Fruit fly (Drosophila melanogaster) whole organism, wandering third instar larva: ENCODE measurements around the gene CG42537.

ENCODE experiments used
- Abd-B ChIP-seq: fragments of >200 bp; optimal IDR thresholded peaks from 2 replicates; lab custom pipeline; 2017; ENCODE audit warnings: missing biosample characterization, missing genetic modification characterization
- CG32264 ChIP-seq: fragments of 200-800 bp; sonication (Bioruptor generic); optimal IDR thresholded peaks from 2 replicates; lab custom pipeline; 2016; ENCODE audit warnings: missing biosample characterization, missing genetic modification characterization
- CG9705 ChIP-seq: fragments of 200-800 bp; sonication (Bioruptor generic); optimal IDR thresholded peaks from 2 replicates; lab custom pipeline; 2018; ENCODE audit warnings: missing biosample characterization, mild to moderate bottlenecking, missing genetic modification characterization
- CrebA ChIP-seq: fragments of 200-800 bp; sonication (Bioruptor generic); optimal IDR thresholded peaks from 2 replicates; lab custom pipeline; 2016; ENCODE audit warnings: missing biosample characterization, mild to moderate bottlenecking, missing genetic modification characterization, borderline replicate concordance
- Dfd ChIP-seq: fragments of >200 bp; optimal IDR thresholded peaks from 2 replicates; lab custom pipeline; 2017; ENCODE audit warnings: missing biosample characterization, missing genetic modification characterization
- Dif ChIP-seq: fragments of 200-275, 200-300 bp; sonication (Bioruptor generic); optimal IDR thresholded peaks from 2 replicates; lab custom pipeline; 2018; ENCODE audit warnings: missing biosample characterization, missing genetic modification characterization; ENCODE audit not compliant: partially characterized antibody
- GATAd ChIP-seq: sonication (Bioruptor generic); optimal IDR thresholded peaks from 2 replicates; lab custom pipeline; 2016; ENCODE audit warnings: missing biosample characterization, missing genetic modification characterization
- HLH106 ChIP-seq: fragments of 200-800 bp; optimal IDR thresholded peaks from 3 replicates; lab custom pipeline; 2019; ENCODE audit warnings: missing biosample characterization, mild to moderate bottlenecking, missing genetic modification characterization, moderate library complexity
- Hnf4 ChIP-seq: fragments of 200-800 bp; sonication (Bioruptor generic); optimal IDR thresholded peaks from 2 replicates; lab custom pipeline; 2016; ENCODE audit warnings: missing biosample characterization, mild to moderate bottlenecking, missing genetic modification characterization
- Hr78 ChIP-seq: fragments of >200 bp; optimal IDR thresholded peaks from 2 replicates; lab custom pipeline; 2017; ENCODE audit warnings: missing biosample characterization, missing genetic modification characterization
- Hr83 ChIP-seq: fragments of 200-300 bp; sonication (Bioruptor generic); optimal IDR thresholded peaks from 2 replicates; lab custom pipeline; 2016; ENCODE audit warnings: missing biosample characterization, mild to moderate bottlenecking, missing genetic modification characterization, moderate library complexity; ENCODE audit not compliant: poor library complexity, severe bottlenecking
- Jra ChIP-seq: sonication (Bioruptor generic); optimal IDR thresholded peaks from 2 replicates; lab custom pipeline; 2016; ENCODE audit warnings: missing biosample characterization, missing genetic modification characterization
- Mio ChIP-seq: sonication (Bioruptor generic); optimal IDR thresholded peaks from 2 replicates; lab custom pipeline; 2016; ENCODE audit warnings: missing biosample characterization, missing genetic modification characterization
- Myc ChIP-seq: fragments of >200 bp; optimal IDR thresholded peaks from 2 replicates; lab custom pipeline; 2017
- OdsH ChIP-seq: fragments of 200-800 bp; sonication (Bioruptor generic); optimal IDR thresholded peaks from 2 replicates; lab custom pipeline; 2016; ENCODE audit warnings: missing biosample characterization, mild to moderate bottlenecking, missing genetic modification characterization
- Rel ChIP-seq, 2 experiments: fragments of 200-800 bp; sonication (Bioruptor generic) in 1 of 2; optimal IDR thresholded peaks; 2 replicates in 1 of 2; 3 replicates in 1 of 2; lab custom pipeline; 2016 to 2019; ENCODE audit warnings: mild to moderate bottlenecking in 2 of 2, missing biosample characterization in 2 of 2, missing genetic modification characterization in 2 of 2, moderate library complexity in 1 of 2
- Sp1 ChIP-seq: fragments of 200-800 bp; sonication (Bioruptor generic); optimal IDR thresholded peaks from 3 replicates; lab custom pipeline; 2019; ENCODE audit warnings: missing biosample characterization, mild to moderate bottlenecking, missing genetic modification characterization, moderate library complexity
- Vsx2 ChIP-seq: fragments of 200-300, 225-300 bp; sonication (Bioruptor generic); optimal IDR thresholded peaks from 2 replicates; lab custom pipeline; 2018; ENCODE audit warnings: missing biosample characterization, missing genetic modification characterization; ENCODE audit not compliant: partially characterized antibody
- br ChIP-seq: fragments of 200-800 bp; sonication (Bioruptor generic); optimal IDR thresholded peaks from 2 replicates; lab custom pipeline; 2016; ENCODE audit warnings: missing biosample characterization, missing genetic modification characterization
- brk ChIP-seq: fragments of 200-800 bp; sonication (Bioruptor generic); optimal IDR thresholded peaks from 2 replicates; lab custom pipeline; 2016; ENCODE audit warnings: missing biosample characterization, mild to moderate bottlenecking, missing genetic modification characterization
- dl ChIP-seq, 2 experiments: fragments of 175-275, 200-275 bp in 1 of 2; fragments of 200-275 bp in 1 of 2; sonication (Bioruptor generic); optimal IDR thresholded peaks; lab custom pipeline; 2018; ENCODE audit warnings: mild to moderate bottlenecking in 2 of 2, missing biosample characterization in 2 of 2, missing genetic modification characterization in 2 of 2, moderate library complexity in 2 of 2; ENCODE audit not compliant: partially characterized antibody in 2 of 2, insufficient read depth in 1 of 2
- dmrt93B ChIP-seq: fragments of 200-800 bp; sonication (Bioruptor generic); optimal IDR thresholded peaks from 2 replicates; lab custom pipeline; 2018; ENCODE audit warnings: missing biosample characterization, mild to moderate bottlenecking, missing genetic modification characterization
- dsf ChIP-seq: sonication (Bioruptor generic); optimal IDR thresholded peaks from 2 replicates; lab custom pipeline; 2016; ENCODE audit warnings: missing biosample characterization, missing genetic modification characterization, borderline replicate concordance
- ey ChIP-seq: fragments of 200-800 bp; sonication (Bioruptor generic); optimal IDR thresholded peaks from 2 replicates; lab custom pipeline; 2016; ENCODE audit warnings: missing biosample characterization, missing genetic modification characterization
- foxo ChIP-seq, 2 experiments: fragments of 200-800 bp; sonication (Bioruptor generic); optimal IDR thresholded peaks; 2 replicates in 1 of 2; 3 replicates in 1 of 2; lab custom pipeline; 2016 to 2017; ENCODE audit warnings: missing biosample characterization in 2 of 2, missing genetic modification characterization in 2 of 2
- fru ChIP-seq: fragments of 200-800 bp; sonication (Bioruptor generic); optimal IDR thresholded peaks from 3 replicates; lab custom pipeline; 2016; ENCODE audit warnings: missing biosample characterization, mild to moderate bottlenecking, missing genetic modification characterization
- h ChIP-seq: fragments of 200-800 bp; sonication (Bioruptor generic); optimal IDR thresholded peaks from 3 replicates; lab custom pipeline; 2016; ENCODE audit warnings: missing biosample characterization, mild to moderate bottlenecking, missing genetic modification characterization
- jim ChIP-seq: fragments of 175-275, 200-325 bp; sonication (Bioruptor generic); optimal IDR thresholded peaks from 2 replicates; lab custom pipeline; 2016; ENCODE audit warnings: missing biosample characterization, mild to moderate bottlenecking, missing genetic modification characterization
- lola ChIP-seq: fragments of >200 bp; optimal IDR thresholded peaks from 2 replicates; lab custom pipeline; 2017; ENCODE audit warnings: missing biosample characterization, missing genetic modification characterization
- pan ChIP-seq: fragments of >200 bp; optimal IDR thresholded peaks from 2 replicates; lab custom pipeline; 2017
- psq ChIP-seq: fragments of 200-800 bp; sonication (Bioruptor generic); optimal IDR thresholded peaks from 3 replicates; lab custom pipeline; 2017; ENCODE audit warnings: missing biosample characterization, mild to moderate bottlenecking, missing genetic modification characterization, moderate library complexity
- rgr ChIP-seq: fragments of 200-800 bp; sonication (Bioruptor generic); optimal IDR thresholded peaks from 3 replicates; lab custom pipeline; 2016; ENCODE audit warnings: missing biosample characterization, mild to moderate bottlenecking, missing genetic modification characterization
- sage ChIP-seq: fragments of 200-800 bp; sonication (Bioruptor generic); optimal IDR thresholded peaks from 2 replicates; lab custom pipeline; 2016; ENCODE audit warnings: missing biosample characterization, mild to moderate bottlenecking, missing genetic modification characterization
- sv ChIP-seq: fragments of 200-800 bp; sonication (Bioruptor generic); optimal IDR thresholded peaks from 3 replicates; lab custom pipeline; 2016; ENCODE audit warnings: missing biosample characterization, missing genetic modification characterization
- tai ChIP-seq: sonication (Bioruptor generic); optimal IDR thresholded peaks from 2 replicates; lab custom pipeline; 2016; ENCODE audit warnings: missing biosample characterization, missing genetic modification characterization
- usp ChIP-seq: fragments of >200 bp; optimal IDR thresholded peaks from 2 replicates; lab custom pipeline; 2017; ENCODE audit warnings: missing biosample characterization, missing genetic modification characterization
- woc ChIP-seq: sonication (Bioruptor generic); optimal IDR thresholded peaks from 2 replicates; lab custom pipeline; 2016; ENCODE audit warnings: missing biosample characterization, mild to moderate bottlenecking, missing genetic modification characterization

The CG42537 gene

DNA sequence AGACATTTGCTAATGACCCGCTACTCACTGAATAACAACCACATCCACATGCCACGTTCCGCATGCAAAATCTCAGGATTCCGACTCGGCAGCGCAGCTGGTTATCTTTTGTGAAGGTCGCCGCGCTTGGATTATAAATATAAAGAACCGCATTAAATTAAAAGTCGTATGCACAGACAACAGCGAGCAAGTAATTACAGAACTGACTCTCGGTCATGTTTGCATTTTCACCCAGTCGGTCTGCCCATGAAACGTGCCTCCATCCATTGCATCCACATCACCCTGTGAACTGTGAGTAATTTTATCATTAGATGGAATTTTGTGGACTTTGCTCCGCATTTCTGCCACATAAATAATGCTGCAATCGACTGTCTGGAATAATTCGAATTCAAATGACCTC, 19.0 kb downstream of the CG42537 start:
- TF ChIP-seq dsf (GFP tag; lab: Kevin White, UChicago) (no peak), Rel (GFP tag; optimal IDR thresholded peaks at IDR 0.05; lab: Kevin White, UChicago) (no peak), Rel (tag; optimal IDR thresholded peaks at IDR 0.05; lab: Kevin White, UChicago) (peak; percentile 30)

DNA sequence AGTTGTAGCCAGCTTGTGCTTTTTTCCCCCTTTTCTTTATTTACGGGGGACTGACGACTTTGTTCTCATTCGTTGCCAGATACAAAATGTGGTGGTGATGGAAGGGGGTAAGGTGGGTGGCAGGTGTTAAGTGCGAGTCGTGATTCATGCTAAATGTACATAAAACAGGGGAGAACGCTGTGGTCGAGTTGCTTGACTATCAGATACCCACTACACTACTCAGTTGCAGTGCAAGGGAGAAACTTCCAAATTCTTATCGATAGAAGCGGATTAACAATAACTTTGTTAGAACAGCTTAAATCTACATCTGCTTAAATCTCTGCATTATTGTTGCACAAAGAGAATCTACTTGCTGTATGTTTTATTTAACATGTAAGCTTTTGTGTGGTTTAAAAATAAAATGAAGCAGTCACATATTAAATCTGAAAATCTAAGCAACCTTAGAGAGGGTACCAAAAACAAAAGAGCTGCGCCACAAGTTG, 20.1 kb downstream of the CG42537 start:
- TF ChIP-seq h (GFP tag; lab: Kevin White, UChicago), result peak; percentile 70
- TF ChIP-seq ey (GFP tag; lab: Kevin White, UChicago), result peak; percentile 74
- peak; percentile 74 for TF ChIP-seq OdsH (GFP tag; lab: Kevin White, UChicago)
- no peak for TF ChIP-seq sv (GFP tag; lab: Kevin White, UChicago)
- peak; percentile 61 for TF ChIP-seq Sp1
- no peak for TF ChIP-seq CrebA (GFP tag; lab: Kevin White, UChicago)
- TF ChIP-seq Dif, result no peak
- TF ChIP-seq rgr (GFP tag; lab: Kevin White, UChicago), result peak; percentile 71
- peak; percentile 60 for TF ChIP-seq Jra (GFP tag; lab: Kevin White, UChicago)
- TF ChIP-seq dmrt93B (GFP tag; lab: Kevin White, UChicago), result peak; percentile 49
- TF ChIP-seq CG9705 (GFP tag; lab: Kevin White, UChicago), result peak; percentile 22
- peak; percentile 73 for TF ChIP-seq HLH106 (tag; lab: Kevin White, UChicago)
- TF ChIP-seq GATAd (GFP tag; lab: Kevin White, UChicago), result no peak
- peak; percentile 25 for TF ChIP-seq woc
- peak; percentile 33 for TF ChIP-seq Hnf4 (GFP tag; lab: Kevin White, UChicago)
- TF ChIP-seq Rel (GFP tag; optimal IDR thresholded peaks at IDR 0.05; lab: Kevin White, UChicago), result no peak
- peak; percentile 80 for TF ChIP-seq Rel (tag; optimal IDR thresholded peaks at IDR 0.05; lab: Kevin White, UChicago)
- no peak for TF ChIP-seq usp (GFP tag; lab: Kevin White, UChicago)
- peak; percentile 61 for TF ChIP-seq psq (GFP tag; lab: Kevin White, UChicago)
- TF ChIP-seq CG32264 (GFP tag; lab: Kevin White, UChicago), result peak; percentile 8
- TF ChIP-seq foxo (GFP tag; optimal IDR thresholded peaks at IDR 0.05; lab: Kevin White, UChicago), result peak in 1 of 2 experiments; percentile 78
- TF ChIP-seq br, result peak; percentile 65
- no peak for TF ChIP-seq pan (lab: Kevin White, UChicago)
- peak; percentile 79 for TF ChIP-seq fru
- no peak for TF ChIP-seq jim (GFP tag; lab: Kevin White, UChicago)

DNA sequence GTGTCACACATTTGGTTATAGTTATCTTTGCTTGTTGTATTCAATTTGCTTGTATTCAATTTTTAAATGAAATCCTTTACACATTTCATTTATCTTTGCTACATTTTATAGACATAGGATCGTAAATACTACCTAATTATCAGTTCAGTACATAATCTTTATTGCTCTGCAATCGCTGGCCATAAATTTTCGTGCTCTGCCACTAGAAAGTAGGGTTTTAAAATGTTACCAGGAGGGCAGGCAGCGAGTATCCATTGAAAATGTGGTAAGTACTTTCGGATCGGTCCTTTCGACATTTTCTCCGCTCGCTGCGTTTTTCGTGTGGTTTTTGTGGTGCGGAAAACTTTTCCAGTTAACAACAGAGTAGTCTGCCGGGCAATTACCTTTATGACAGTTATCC, 21.7 kb downstream of the CG42537 start:
- TF ChIP-seq CrebA (GFP tag; lab: Kevin White, UChicago) (peak; percentile 37), Dfd (GFP tag; lab: Kevin White, UChicago) (no peak), Sp1 (peak; percentile 40), sv (GFP tag; lab: Kevin White, UChicago) (no peak)

DNA sequence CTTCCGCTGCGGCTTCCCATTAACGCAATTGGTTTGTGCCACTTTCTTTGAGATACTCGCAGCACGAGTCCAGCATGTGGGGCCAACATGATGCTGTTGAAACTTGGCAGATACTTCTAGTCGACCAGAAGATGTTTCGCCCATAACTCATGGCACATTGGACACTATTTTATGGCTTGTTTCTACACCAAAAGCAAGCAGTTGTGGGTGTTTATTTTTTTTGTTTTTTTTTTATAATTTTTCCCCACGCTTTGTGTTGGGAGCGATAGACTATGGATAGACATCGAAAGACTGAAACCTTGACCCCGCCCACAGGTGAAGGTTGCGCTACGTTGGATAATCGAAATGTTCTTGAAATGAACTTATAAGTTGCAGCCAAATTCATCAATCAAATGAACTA, 22.2 kb downstream of the CG42537 start:
- no peak for TF ChIP-seq GATAd (GFP tag; lab: Kevin White, UChicago)

DNA sequence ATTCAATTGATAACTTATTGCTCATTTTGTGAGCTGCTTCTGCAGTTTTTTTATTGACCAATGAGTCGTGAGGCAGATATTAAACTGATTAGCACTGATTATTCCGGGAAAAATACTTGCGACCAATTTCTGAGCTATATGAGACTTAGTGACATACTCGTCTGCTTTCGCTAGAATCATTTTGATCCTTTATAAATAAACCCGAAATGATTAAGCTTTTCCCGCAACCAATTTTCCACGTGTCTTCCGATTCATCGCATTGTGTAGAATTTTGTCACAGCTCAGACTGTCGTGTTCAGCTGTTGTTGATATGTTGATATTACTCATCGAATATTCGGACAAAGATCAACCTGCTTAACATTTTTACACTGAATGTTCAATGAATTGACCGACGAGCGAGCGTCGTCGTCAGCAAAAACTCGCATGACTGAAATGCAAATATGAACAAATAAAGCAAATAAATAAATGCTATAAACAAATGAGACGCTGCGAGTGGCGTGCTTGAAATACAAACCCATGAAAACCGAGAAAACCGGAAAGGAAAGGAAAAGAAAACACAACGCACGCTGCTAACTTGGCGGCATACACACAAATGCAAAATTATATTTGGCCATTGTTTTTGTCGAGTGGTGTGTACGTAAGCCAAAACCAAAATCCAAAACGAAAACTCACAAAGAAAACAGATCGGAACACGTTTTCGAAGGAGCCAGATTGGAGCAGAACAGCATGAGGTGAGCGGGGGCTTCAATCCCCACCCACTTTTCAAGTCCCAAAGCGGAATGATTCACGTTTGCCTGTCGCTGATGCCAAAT, 23.3 kb downstream of the CG42537 start:
- no peak for TF ChIP-seq Dif
- no peak for TF ChIP-seq Mio (GFP tag; lab: Kevin White, UChicago)
- no peak for TF ChIP-seq GATAd (GFP tag; lab: Kevin White, UChicago)
- no peak for TF ChIP-seq Myc
- TF ChIP-seq sage (GFP tag; lab: Kevin White, UChicago), result no peak
- no peak for TF ChIP-seq Rel (GFP tag; optimal IDR thresholded peaks at IDR 0.05; lab: Kevin White, UChicago)
- TF ChIP-seq Rel (tag; optimal IDR thresholded peaks at IDR 0.05; lab: Kevin White, UChicago), result peak; percentile 47
- no peak for TF ChIP-seq CG32264 (GFP tag; lab: Kevin White, UChicago)
- TF ChIP-seq tai (GFP tag; lab: Kevin White, UChicago), result peak; percentile 53
- no peak for TF ChIP-seq dsf (GFP tag; lab: Kevin White, UChicago)
- TF ChIP-seq CG9705 (GFP tag; lab: Kevin White, UChicago), result peak; percentile 6
- no peak for TF ChIP-seq sv (GFP tag; lab: Kevin White, UChicago)
- no peak for TF ChIP-seq lola (GFP tag; lab: Kevin White, UChicago)
- TF ChIP-seq Abd-B (GFP tag; lab: Kevin White, UChicago), result no peak
- TF ChIP-seq dl (GFP tag; optimal IDR thresholded peaks at IDR 0.05; lab: Kevin White, UChicago; ENCODE audit: insufficient read depth in 1 of 2, partially characterized antibody in 2 of 2), result no peak
- TF ChIP-seq Jra (GFP tag; lab: Kevin White, UChicago), result peak; percentile 74
- TF ChIP-seq Vsx2 (GFP tag; lab: Kevin White, UChicago), result no peak
- TF ChIP-seq rgr (GFP tag; lab: Kevin White, UChicago), result no peak
- peak; percentile 42 for TF ChIP-seq psq (GFP tag; lab: Kevin White, UChicago)
- TF ChIP-seq Hr83 (GFP tag; lab: Kevin White, UChicago), result no peak
- TF ChIP-seq pan (lab: Kevin White, UChicago), result no peak
- TF ChIP-seq Hnf4 (GFP tag; lab: Kevin White, UChicago), result peak; percentile 22
- no peak for TF ChIP-seq brk (GFP tag; lab: Kevin White, UChicago)
- TF ChIP-seq Sp1, result peak; percentile 6
- no peak for TF ChIP-seq Hr78 (GFP tag; lab: Kevin White, UChicago)
- TF ChIP-seq usp (GFP tag; lab: Kevin White, UChicago), result no peak
- TF ChIP-seq CrebA (GFP tag; lab: Kevin White, UChicago), result no peak
- no peak for TF ChIP-seq fru
